Worm (Caenorhabditis elegans): ENCODE results near the gene F54D11.4.

- TF ChIP-seq pha-2 (tag; optimal IDR thresholded peaks at IDR 0.05): no peak
- TF ChIP-seq ztf-16 (tag; optimal IDR thresholded peaks at IDR 0.05): no peak
- no peak for TF ChIP-seq gmeb-2 (tag; optimal IDR thresholded peaks at IDR 0.05)
- no peak for TF ChIP-seq pha-4 (tag; optimal IDR thresholded peaks at IDR 0.05)
- no peak for TF ChIP-seq unc-55 (GFP tag; optimal IDR thresholded peaks at IDR 0.05)
Measured at ce11 chrV:4571997-4572396, 44.0 kb upstream of the F54D11.4 start.

Measured in whole organism, late embryonic.